Worm (Caenorhabditis elegans): Measurements from ENCODE around the gene rbm-25.

The rbm-25 gene

DNA sequence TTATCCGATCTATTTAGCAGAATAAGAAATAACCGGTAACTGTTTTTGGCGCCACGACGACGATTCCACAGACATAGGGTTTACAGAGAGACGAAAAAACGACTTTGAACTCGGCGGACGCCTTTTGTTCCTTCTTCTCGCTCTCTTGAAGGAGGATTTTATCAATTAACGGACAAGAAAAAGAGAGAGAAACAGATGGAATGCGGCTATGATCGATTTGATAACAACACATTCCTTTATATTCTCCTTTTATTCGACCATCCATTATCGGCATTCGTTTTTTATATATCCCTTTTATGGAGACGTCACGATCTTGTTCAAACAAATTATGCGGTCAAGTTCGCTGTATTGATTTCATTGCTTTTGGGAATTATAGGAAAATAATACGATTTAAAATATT, 50.8 kb downstream of the rbm-25 start (continued):
- peak; percentile 90 for TF ChIP-seq T26A8.4 (GFP tag; IDR thresholded peaks at IDR 0.05)
- TF ChIP-seq ceh-32 (tag; optimal IDR thresholded peaks at IDR 0.05; ENCODE audit: poor library complexity), result no peak
- peak; percentile 34 for TF ChIP-seq nhr-25 (tag; optimal IDR thresholded peaks at IDR 0.05; ENCODE audit: borderline replicate concordance, insufficient read depth)
- no peak for TF ChIP-seq ceh-28 (tag; optimal IDR thresholded peaks at IDR 0.05)
- TF ChIP-seq aha-1 (tag), result peak; percentile 93

DNA sequence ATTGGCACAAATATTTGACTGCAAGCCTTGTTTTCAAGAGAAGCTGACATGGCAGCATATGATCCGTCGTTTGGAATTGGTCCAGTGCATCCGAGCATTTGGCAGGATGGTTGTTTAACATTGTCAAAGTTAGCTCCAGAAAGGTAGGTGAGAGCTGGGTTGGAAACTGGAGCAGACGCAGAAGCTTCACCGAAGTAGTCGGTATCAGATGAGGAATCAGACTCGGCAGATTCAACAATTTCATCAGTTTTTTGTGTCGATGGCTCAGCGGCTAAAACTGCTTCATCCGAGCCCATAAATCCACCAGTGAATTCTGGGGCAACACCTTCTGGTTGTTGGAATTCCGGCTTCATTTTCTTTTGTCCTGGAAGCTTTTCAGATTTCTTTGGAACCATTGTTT, 51.6 kb downstream of the rbm-25 start:
- TF ChIP-seq aha-1 (tag) (peak; percentile 68), F10B5.3 (tag; optimal IDR thresholded peaks at IDR 0.05) (no peak), unc-62 (GFP tag; optimal IDR thresholded peaks at IDR 0.05 in 1 of 2) (peak in 1 of 2 experiments; percentile 39), unc-62 (tag; optimal IDR thresholded peaks at IDR 0.05) (no peak), nhr-6 (tag; optimal IDR thresholded peaks at IDR 0.05) (peak; percentile 29), spr-1 (tag; optimal IDR thresholded peaks at IDR 0.05) (no peak), set-16 (GFP tag; IDR thresholded peaks at IDR 0.05) (no peak), egl-43 (GFP tag; IDR thresholded peaks at IDR 0.05) (0 out of 2 replicates have a peak, but pooled peaks have one; percentile 26), ama-1 (optimal IDR thresholded peaks at IDR 0.05) (peak; percentile 71), T26A8.4 (GFP tag; IDR thresholded peaks at IDR 0.05) (no peak), skn-1 (tag; optimal IDR thresholded peaks at IDR 0.05) (no peak), lim-7 (GFP tag; IDR thresholded peaks at IDR 0.05) (0 out of 2 replicates have a peak, but pooled peaks have one; percentile 20), spr-3 (GFP tag; optimal IDR thresholded peaks at IDR 0.05) (peak; percentile 18)

DNA sequence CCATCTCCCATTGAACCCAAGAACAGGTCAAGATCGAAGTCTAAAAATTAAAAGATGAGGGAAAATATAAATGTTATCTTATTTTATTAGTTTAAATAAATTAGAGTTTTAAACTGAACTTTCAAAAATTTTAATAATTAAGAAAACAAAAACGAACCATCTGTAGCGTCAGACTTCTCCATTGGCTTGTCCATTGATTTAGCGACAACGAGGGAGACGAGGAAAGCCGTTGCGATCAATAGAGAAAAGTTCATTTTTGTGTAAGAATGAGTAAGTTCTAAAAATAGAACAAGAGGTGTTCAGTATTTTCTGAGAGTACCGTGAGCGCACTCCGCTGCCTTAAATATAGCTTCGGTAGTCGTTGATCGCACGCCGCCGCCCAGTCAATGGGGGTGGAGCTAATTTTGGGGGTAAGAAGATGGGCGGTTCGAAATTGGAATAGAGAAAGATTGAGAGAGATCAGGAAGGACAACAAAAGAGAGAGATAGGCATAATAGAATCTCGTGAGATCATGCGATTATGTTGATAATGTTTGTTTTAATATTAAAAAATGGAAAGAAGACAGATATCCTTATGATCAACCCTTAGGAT, 52.1 kb downstream of the rbm-25 start, which contains the start of gene F45D3.3:
Gene F45D3.3 (minus strand): TSS at position 350 of the 591 bp plus-strand sequence.
- TF ChIP-seq gei-8 (GFP tag; optimal IDR thresholded peaks at IDR 0.05) (no peak), lin-1 (GFP tag; IDR thresholded peaks at IDR 0.05) (no peak), dmd-8 (GFP tag; IDR thresholded peaks at IDR 0.05) (no peak), unc-39 (tag; optimal IDR thresholded peaks at IDR 0.05) (no peak), spr-3 (GFP tag; optimal IDR thresholded peaks at IDR 0.05) (no peak), mxl-3 (GFP tag; optimal IDR thresholded peaks at IDR 0.05) (peak; percentile 28), mdl-1 (tag; optimal IDR thresholded peaks at IDR 0.05) (peak; percentile 18 to 58), F10B5.3 (tag; optimal IDR thresholded peaks at IDR 0.05) (no peak), nhr-42 (GFP tag; IDR thresholded peaks at IDR 0.05) (no peak), Y105C5A.15 (GFP tag; IDR thresholded peaks at IDR 0.05) (no peak), hlh-11 (tag; optimal IDR thresholded peaks at IDR 0.05) (peak; percentile 48), ama-1 (optimal IDR thresholded peaks at IDR 0.05) (peak; percentile 93), lin-38 (GFP tag; IDR thresholded peaks at IDR 0.05) (no peak), Y75B8A.6 (GFP tag; IDR thresholded peaks at IDR 0.05) (no peak), mep-1 (tag; optimal IDR thresholded peaks at IDR 0.05) (no peak), mdt-29 (GFP tag; IDR thresholded peaks at IDR 0.05) (no peak), php-3 (GFP tag; IDR thresholded peaks at IDR 0.05) (0 out of 2 replicates have a peak, but pooled peaks have one; percentile 31), nhr-48 (tag; optimal IDR thresholded peaks at IDR 0.05) (no peak), R02D3.7 (tag; optimal IDR thresholded peaks at IDR 0.05) (no peak), nhr-28 (tag; optimal IDR thresholded peaks at IDR 0.05) (peak; percentile 30), aly-2 (tag; optimal IDR thresholded peaks at IDR 0.05) (no peak), T26A8.4 (GFP tag; IDR thresholded peaks at IDR 0.05) (no peak), hlh-30 (tag; optimal IDR thresholded peaks at IDR 0.05; ENCODE audit: insufficient read depth) (peak; percentile 13), ces-1 (GFP tag; optimal IDR thresholded peaks at IDR 0.05) (no peak)

- TF ChIP-seq ZK337.2 (GFP tag; IDR thresholded peaks at IDR 0.05), result no peak
- no peak for TF ChIP-seq zfp-2 (tag; optimal IDR thresholded peaks at IDR 0.05)
- no peak for TF ChIP-seq snpc-4 (tag; optimal IDR thresholded peaks at IDR 0.05)
- TF ChIP-seq hif-1 (tag; optimal IDR thresholded peaks at IDR 0.05), result no peak
- TF ChIP-seq fos-1 (tag; optimal IDR thresholded peaks at IDR 0.05), result no peak
- no peak for TF ChIP-seq dpl-1 (GFP tag; optimal IDR thresholded peaks at IDR 0.05)
- TF ChIP-seq hlh-30 (tag; optimal IDR thresholded peaks at IDR 0.05; ENCODE audit: insufficient read depth), result peak; percentile 67
- peak; percentile 45 for TF ChIP-seq aha-1 (tag)
Observed at ce11 chrV:12550755-12551154, 52.7 kb downstream of the rbm-25 start.
